Worm (Caenorhabditis elegans) whole organism, L2 larva: Measurements from ENCODE around the gene M04B2.7.

Experiments used
- ZK546.5 ChIP-seq: sonication (generic microtip); optimal IDR thresholded peaks from 2 replicates; lab custom pipeline; 2017; ENCODE audit warnings: missing biosample characterization, missing genetic modification characterization
- blmp-1 ChIP-seq: sonication (generic microtip); optimal IDR thresholded peaks from 2 replicates; lab custom pipeline; 2017; ENCODE audit warnings: missing genetic modification characterization, mild to moderate bottlenecking, missing compliant biosample characterization, antibody characterized with exemption, moderate library complexity; ENCODE audit not compliant: insufficient read depth
- elt-3 ChIP-seq: sonication (generic microtip); optimal IDR thresholded peaks from 2 replicates; lab custom pipeline; 2017; ENCODE audit warnings: missing biosample characterization, missing genetic modification characterization
- fos-1 ChIP-seq: fragments of 150-350 bp; optimal IDR thresholded peaks from 2 replicates; lab custom pipeline; 2014; ENCODE audit warnings: missing biosample characterization, missing genetic modification characterization
- mdl-1 ChIP-seq, 2 experiments: fragments of 150-350 bp in 1 of 2; sonication (generic microtip) in 1 of 2; optimal IDR thresholded peaks; 2 replicates each; lab custom pipeline; 2017; ENCODE audit warnings: missing biosample characterization in 2 of 2, missing genetic modification characterization in 2 of 2
- nhr-77 ChIP-seq: fragments of 150-350 bp; optimal IDR thresholded peaks from 2 replicates; lab custom pipeline; 2014; ENCODE audit warnings: missing biosample characterization, missing genetic modification characterization

DNA sequence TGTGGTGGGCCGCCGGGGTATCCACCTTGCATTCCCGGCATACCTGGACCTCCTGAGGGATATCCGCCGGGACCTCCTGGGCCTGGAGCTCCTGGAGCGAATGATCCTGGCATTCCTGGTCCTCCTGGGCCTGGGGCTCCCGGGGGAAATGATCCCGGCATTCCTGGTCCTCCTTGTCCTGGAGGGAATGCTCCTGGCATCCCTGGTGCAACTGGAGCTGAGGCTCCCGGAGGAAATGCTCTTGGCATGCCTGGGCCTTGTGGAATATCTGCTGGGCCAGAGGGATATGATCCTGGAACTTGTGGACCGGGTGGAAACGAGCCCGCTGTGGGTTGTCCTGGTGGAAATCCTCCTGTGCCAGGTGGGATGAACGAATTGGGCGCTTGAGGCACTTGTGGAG is 16.5 kb upstream of the M04B2.7 start:
- no peak for TF ChIP-seq ZK546.5
- TF ChIP-seq blmp-1 (tag; lab: Kevin White, UChicago) = no peak
- no peak for TF ChIP-seq mdl-1 (tag; optimal IDR thresholded peaks at IDR 0.05; lab: Kevin White, UChicago)
- no peak for TF ChIP-seq fos-1 (tag; lab: Kevin White, UChicago)
- no peak for TF ChIP-seq elt-3 (tag; lab: Kevin White, UChicago)
- TF ChIP-seq nhr-77 = no peak
